Worm (Caenorhabditis elegans): ENCODE results near the gene nstp-6.

DNA sequence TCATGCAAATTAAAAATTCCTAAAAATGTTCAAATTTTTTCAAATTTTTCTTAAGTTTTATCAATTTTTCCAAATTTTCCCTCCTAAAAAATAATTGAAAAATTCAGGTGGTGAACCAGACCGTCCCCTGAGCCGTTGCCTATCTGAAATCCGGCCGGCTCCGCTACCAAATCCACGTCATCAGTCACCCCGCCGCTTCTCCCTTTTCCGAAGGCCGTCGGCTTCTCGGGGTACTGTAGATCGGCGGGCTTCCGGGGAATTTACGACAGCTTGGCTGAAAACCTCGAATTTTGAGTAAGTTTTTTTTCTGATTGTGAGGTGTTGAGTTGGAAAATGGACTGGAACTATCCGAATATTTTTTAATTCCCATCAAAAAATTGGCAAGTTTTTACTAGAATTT is 23.2 kb upstream of the nstp-6 start:
- TF ChIP-seq dpl-1 (GFP tag; optimal IDR thresholded peaks at IDR 0.05) (no peak), F37B4.10 (GFP tag; IDR thresholded peaks at IDR 0.05) (no peak), unc-62 (GFP tag; optimal IDR thresholded peaks at IDR 0.05) (no peak), hlh-26 (GFP tag; conservative IDR thresholded peaks at IDR 0.05) (no peak), efl-1 (GFP tag; optimal IDR thresholded peaks at IDR 0.05) (no peak), snpc-1.3 (tag; optimal IDR thresholded peaks at IDR 0.05; ENCODE audit: insufficient read depth) (no peak)

Measured in whole organism, young adult.